Fruit fly (Drosophila melanogaster): ENCODE results near the gene knk.

DNA sequence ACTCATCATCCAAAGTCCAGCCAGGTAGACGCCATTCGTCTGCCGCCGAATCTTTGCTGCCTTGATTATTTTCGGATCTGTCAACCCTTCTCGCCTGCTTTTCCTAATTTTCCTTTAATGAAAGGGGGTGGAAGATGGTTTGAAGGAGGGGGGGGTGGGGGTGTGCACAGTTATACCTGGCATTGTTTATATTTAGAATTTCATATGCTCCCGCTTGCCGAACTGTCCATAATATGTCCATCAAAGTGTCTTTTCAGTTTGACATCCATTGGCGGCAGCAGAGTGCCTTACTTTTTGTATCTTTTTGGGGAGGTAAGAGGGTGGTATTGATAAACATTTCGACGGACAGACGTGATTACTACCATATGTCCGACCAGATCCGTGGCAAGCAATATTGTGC lies 12.3 kb upstream of the knk start:
- TF ChIP-seq pan (optimal IDR thresholded peaks at IDR 0.05) (no peak), psq (optimal IDR thresholded peaks at IDR 0.05) (no peak), EcR (GFP tag; optimal IDR thresholded peaks at IDR 0.05) (no peak)

Measured in whole organism.